Worm (Caenorhabditis elegans) whole organism, L4 larva: Measurements from ENCODE around the gene K08D12.4.
A peak's percentile ranks its signal among the peaks of the same experiment; 100 is the strongest.

Experiments used
- aha-1 ChIP-seq: fragments of 150-350 bp; peaks from one replicate; lab custom pipeline; 2014; ENCODE audit warnings: missing biosample characterization, missing genetic modification characterization
- daf-16 ChIP-seq, 3 experiments: sonication (generic microtip); optimal IDR thresholded peaks; 2 replicates each; lab custom pipeline; 2016 to 2017; ENCODE audit warnings: missing genetic modification characterization in 3 of 3, missing genetic modification reagents in 3 of 3, mild to moderate bottlenecking in 2 of 3, missing compliant biosample characterization in 2 of 3, missing biosample characterization in 1 of 3, moderate library complexity in 1 of 3
- dmd-6 ChIP-seq: fragments of 200-800 bp; sonication (Bioruptor generic); IDR thresholded peaks from 2 replicates; pipeline ENCODE4 v1.3.6; 2022; ENCODE audit warnings: missing genetic modification reagents, missing genetic modification characterization, missing compliant biosample characterization
- egl-27 ChIP-seq: sonication (generic microtip); optimal IDR thresholded peaks from 3 replicates; lab custom pipeline; 2017; ENCODE audit warnings: missing biosample characterization, missing genetic modification reagents, missing genetic modification characterization
- hlh-11 ChIP-seq: fragments of 200-800 bp; sonication (Bioruptor generic); optimal IDR thresholded peaks from 2 replicates; lab custom pipeline; 2018; ENCODE audit warnings: mild to moderate bottlenecking, missing genetic modification characterization, missing compliant biosample characterization
- lin-38 ChIP-seq: fragments of 200-800 bp; sonication (Bioruptor generic); IDR thresholded peaks from 2 replicates; pipeline ENCODE4 v1.3.6; 2022; ENCODE audit warnings: missing genetic modification reagents, missing genetic modification characterization, missing compliant biosample characterization
- mdl-1 ChIP-seq, 2 experiments: fragments of 150-350 bp in 1 of 2; sonication (generic microtip) in 1 of 2; optimal IDR thresholded peaks; 2 replicates each; lab custom pipeline; 2014 to 2017; ENCODE audit warnings: missing biosample characterization in 2 of 2, missing genetic modification characterization in 2 of 2
- mxl-3 ChIP-seq: fragments of 200-800 bp; sonication (Bioruptor generic); optimal IDR thresholded peaks from 2 replicates; lab custom pipeline; 2018; ENCODE audit warnings: mild to moderate bottlenecking, missing genetic modification characterization, missing compliant biosample characterization
- nhr-237 ChIP-seq: sonication (generic microtip); optimal IDR thresholded peaks from 2 replicates; lab custom pipeline; 2017; ENCODE audit warnings: missing biosample characterization, missing genetic modification characterization
- nhr-25 ChIP-seq: sonication (generic microtip); optimal IDR thresholded peaks from 2 replicates; lab custom pipeline; 2017; ENCODE audit warnings: missing genetic modification characterization, mild to moderate bottlenecking, missing compliant biosample characterization, antibody characterized with exemption, moderate library complexity, borderline replicate concordance; ENCODE audit not compliant: insufficient read depth
- set-16 ChIP-seq: fragments of 200-800 bp; sonication (Bioruptor generic); IDR thresholded peaks from 2 replicates; pipeline ENCODE4 v1.3.6; 2022; ENCODE audit warnings: missing genetic modification reagents, missing genetic modification characterization, missing compliant biosample characterization
- skn-1 ChIP-seq: fragments of 150-350 bp; optimal IDR thresholded peaks from 2 replicates; lab custom pipeline; 2014; ENCODE audit warnings: missing biosample characterization, missing genetic modification characterization

K08D12.4 gene

DNA sequence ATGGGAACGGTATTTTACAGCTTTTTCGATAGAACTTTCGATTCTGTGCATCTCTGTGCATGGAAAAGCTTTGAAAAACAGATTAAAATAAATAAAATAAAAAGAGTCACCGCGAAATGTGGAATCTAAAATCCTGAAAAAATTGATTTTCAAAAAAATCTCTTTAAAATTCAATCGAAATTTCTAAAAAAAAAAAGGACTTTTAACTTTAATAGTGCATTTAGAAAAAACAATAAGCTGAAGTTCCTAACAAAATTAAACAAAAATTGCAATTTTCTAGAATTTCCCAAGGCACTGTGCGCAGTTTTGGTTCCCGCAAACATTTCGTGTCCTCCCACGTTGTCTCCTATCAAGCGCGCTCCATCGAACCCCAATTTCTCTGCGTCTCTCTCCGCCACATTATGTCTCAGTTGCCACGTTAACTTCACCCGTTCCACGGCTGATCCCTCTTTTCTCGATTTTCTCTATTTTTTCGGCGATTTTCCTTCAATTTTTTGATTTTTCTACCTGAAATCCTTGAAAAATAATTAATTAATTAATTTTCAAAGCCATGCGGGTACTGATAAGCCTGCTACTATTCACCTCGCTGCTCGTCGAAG, 38.5 kb downstream of the K08D12.4 start, which contains the start of the genes Y41D4A.6 and Y41D4A.4 (continued):
- TF ChIP-seq lin-38 (GFP tag; lab: Robert Waterston, UW) (peak; percentile 98), aha-1 (tag; lab: Kevin White, UChicago) (peak; percentile 95), egl-27 (tag; lab: Kevin White, UChicago) (no peak), nhr-25 (tag; lab: Kevin White, UChicago) (peak; percentile 77)

DNA sequence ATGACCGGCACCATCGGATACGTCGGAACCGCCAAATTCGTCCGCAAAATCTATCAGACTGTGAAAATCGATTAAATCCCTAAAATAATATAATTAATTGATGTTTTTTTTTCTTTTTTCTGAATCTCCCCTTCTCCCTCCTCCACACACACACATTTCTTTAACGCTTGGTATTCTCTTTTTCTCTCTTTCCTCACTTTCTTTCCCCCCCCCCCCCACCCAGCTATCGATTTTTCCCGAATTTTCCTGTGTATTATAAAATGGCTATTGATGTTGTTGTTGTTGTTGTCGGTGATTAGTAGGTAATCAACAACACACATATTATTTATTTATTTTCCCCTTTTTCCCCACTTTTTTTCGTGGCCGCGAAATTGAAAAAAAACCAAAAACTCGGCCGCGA, 44.1 kb downstream of the K08D12.4 start:
- TF ChIP-seq skn-1 (no peak), hlh-11 (peak; percentile 19), nhr-237 (tag; lab: Kevin White, UChicago) (no peak), mxl-3 (GFP tag; lab: Kevin White, UChicago) (no peak), dmd-6 (GFP tag; lab: Robert Waterston, UW) (0 out of 2 replicates have a peak, but pooled peaks have one; percentile 7), daf-16 (GFP tag; optimal IDR thresholded peaks at IDR 0.05; lab: Kevin White, UChicago) (peak in 1 of 2 experiments; percentile 40), daf-16 (tag; optimal IDR thresholded peaks at IDR 0.05; lab: Kevin White, UChicago) (no peak)

- no peak for TF ChIP-seq mdl-1 (tag; optimal IDR thresholded peaks at IDR 0.05; lab: Kevin White, UChicago)
- TF ChIP-seq set-16 (GFP tag; lab: Robert Waterston, UW), result peak; percentile 66
- TF ChIP-seq, all 104 proteins: peak for 1
Measured at ce11 chrIV:1752480-1752879, 45.4 kb downstream of the K08D12.4 start.

DNA sequence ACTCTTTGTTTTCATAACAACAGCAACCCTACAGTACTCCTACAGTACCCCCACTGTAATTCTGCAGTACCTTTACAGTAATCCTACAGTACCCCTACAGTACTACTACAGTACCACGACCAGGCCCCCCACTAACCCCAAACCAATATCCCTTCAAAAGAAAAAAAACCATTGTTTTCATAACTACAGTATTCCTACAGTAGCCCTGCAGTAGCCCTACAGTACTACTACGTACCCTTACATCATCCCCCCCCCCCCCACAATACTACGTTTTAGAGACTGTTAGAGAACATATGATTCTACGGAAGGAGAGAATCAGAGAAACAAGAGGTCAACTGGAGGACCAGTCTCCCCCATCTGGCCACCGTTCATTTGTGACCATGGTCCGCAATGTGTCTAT, 46.4 kb downstream of the K08D12.4 start, which contains the start of gene Y41D4A.3:
Y41D4A.3 (plus strand) TSS at position 301 of the 400 bp plus-strand sequence.
- TF ChIP-seq mdl-1 (tag; optimal IDR thresholded peaks at IDR 0.05; lab: Kevin White, UChicago) (no peak), aha-1 (tag; lab: Kevin White, UChicago) (peak; percentile 11)
